Worm (Caenorhabditis elegans) whole organism, midembryonic: Measurements from ENCODE around the gene srx-121.
"Not testable (repeated sequence)": the region's sequence is repeated elsewhere in the genome, so short reads cannot be mapped to it uniquely, and the experiment has no call there.

Experiments used
- T22C8.4 ChIP-seq: fragments of 200-800 bp; sonication (Bioruptor generic); IDR thresholded peaks from 2 replicates; pipeline ENCODE4 v1.3.6; 2022; ENCODE audit warnings: missing genetic modification characterization, missing compliant biosample characterization
- cog-1 ChIP-seq: sonication (generic microtip); optimal IDR thresholded peaks from 2 replicates; lab custom pipeline; 2016; ENCODE audit warnings: missing genetic modification characterization, missing compliant biosample characterization
- flt-1 ChIP-seq: fragments of 200-800 bp; sonication (Bioruptor generic); IDR thresholded peaks from 2 replicates; pipeline ENCODE4 v1.3.6; 2022; ENCODE audit warnings: missing genetic modification characterization, missing compliant biosample characterization
- klf-2 ChIP-seq: fragments of 200-800 bp; sonication (Bioruptor generic); conservative IDR thresholded peaks from 2 replicates; pipeline ENCODE4 v1.3.6; 2022; ENCODE audit warnings: missing genetic modification reagents, missing genetic modification characterization, missing compliant biosample characterization
- med-1 ChIP-seq: sonication (generic microtip); optimal IDR thresholded peaks from 2 replicates; lab custom pipeline; 2017; ENCODE audit warnings: missing genetic modification characterization, mild to moderate bottlenecking, missing compliant biosample characterization, antibody characterized with exemption, missing genetic modification reagents; ENCODE audit not compliant: insufficient read depth
- ref-1 ChIP-seq: fragments of 200-800 bp; sonication (Bioruptor generic); conservative IDR thresholded peaks from 2 replicates; pipeline ENCODE4 v1.3.6; 2022; ENCODE audit warnings: missing genetic modification reagents, missing genetic modification characterization, missing compliant biosample characterization
- tab-1 ChIP-seq: fragments of 200-800 bp; sonication (Bioruptor generic); IDR thresholded peaks from 2 replicates; pipeline ENCODE4 v1.3.6; 2022; ENCODE audit warnings: missing genetic modification characterization, missing compliant biosample characterization
- ztf-23 ChIP-seq: fragments of 200-800 bp; sonication (Bioruptor generic); IDR thresholded peaks from 2 replicates; pipeline ENCODE4 v1.3.6; 2022; ENCODE audit warnings: missing genetic modification reagents, missing genetic modification characterization, missing compliant biosample characterization
- ztf-29 ChIP-seq: fragments of 200-800 bp; sonication (Bioruptor generic); IDR thresholded peaks from 2 replicates; pipeline ENCODE4 v1.3.6; 2022; ENCODE audit warnings: missing genetic modification reagents, missing genetic modification characterization, missing compliant biosample characterization

srx-121 gene

ce11 chrV:3391005-3391404, 18.4 kb upstream of the srx-121 start:
- no peak for TF ChIP-seq ztf-29 (GFP tag; lab: Robert Waterston, UW)

ce11 chrV:3388299-3388698, 15.7 kb upstream of the srx-121 start:
- TF ChIP-seq tab-1 (GFP tag; lab: Robert Waterston, UW) (no peak), klf-2 (GFP tag; lab: Robert Waterston, UW) (no peak), ztf-23 (GFP tag; lab: Robert Waterston, UW) (no peak), med-1 (GFP tag; lab: Kevin White, UChicago) (no peak), ztf-29 (GFP tag; lab: Robert Waterston, UW) (no peak), T22C8.4 (no peak), cog-1 (tag; lab: Kevin White, UChicago) (no peak), flt-1 (no peak), ref-1 (GFP tag; lab: Robert Waterston, UW) (no peak)

- no peak for TF ChIP-seq ztf-29 (GFP tag; lab: Robert Waterston, UW)
- TF ChIP-seq tab-1 (GFP tag; lab: Robert Waterston, UW), result no peak
- no peak for TF ChIP-seq med-1 (GFP tag; lab: Kevin White, UChicago)
- TF ChIP-seq ztf-23 (GFP tag; lab: Robert Waterston, UW), result no peak
- no peak for TF ChIP-seq klf-2 (GFP tag; lab: Robert Waterston, UW)
- no peak for TF ChIP-seq cog-1 (tag; lab: Kevin White, UChicago)
- TF ChIP-seq ref-1 (GFP tag; lab: Robert Waterston, UW), result no peak
- no peak for TF ChIP-seq flt-1
- TF ChIP-seq T22C8.4, result no peak
These were observed 4.4 kb upstream of the srx-121 start, which contains the start of gene srbc-2 for ce11 chrV:3376973-3377372. srbc-2 (minus strand) TSS chrV:3377073.

ce11 chrV:3367773-3368172, 4.8 kb downstream of the srx-121 start, which contains the start of gene C04E12.2:
C04E12.2 (plus strand) TSS chrV:3368073.
- not testable (repeated sequence) for TF ChIP-seq ztf-29 (GFP tag; lab: Robert Waterston, UW); flt-1; tab-1 (GFP tag; lab: Robert Waterston, UW)

ce11 chrV:3362475-3362874, 10.1 kb downstream of the srx-121 start, which contains the start of gene C04E12.4:
C04E12.4 (plus strand) TSS chrV:3362775.
- TF ChIP-seq ref-1 (GFP tag; lab: Robert Waterston, UW) (no peak), tab-1 (GFP tag; lab: Robert Waterston, UW) (no peak), med-1 (GFP tag; lab: Kevin White, UChicago) (no peak), T22C8.4 (no peak), ztf-29 (GFP tag; lab: Robert Waterston, UW) (no peak), ztf-23 (GFP tag; lab: Robert Waterston, UW) (no peak), flt-1 (no peak), klf-2 (GFP tag; lab: Robert Waterston, UW) (no peak), cog-1 (tag; lab: Kevin White, UChicago) (no peak)

- no peak for TF ChIP-seq ztf-29 (GFP tag; lab: Robert Waterston, UW)
- TF ChIP-seq T22C8.4, result no peak
- TF ChIP-seq tab-1 (GFP tag; lab: Robert Waterston, UW), result no peak
- no peak for TF ChIP-seq flt-1
- no peak for TF ChIP-seq ref-1 (GFP tag; lab: Robert Waterston, UW)
- no peak for TF ChIP-seq cog-1 (tag; lab: Kevin White, UChicago)
- TF ChIP-seq ztf-23 (GFP tag; lab: Robert Waterston, UW), result no peak
- no peak for TF ChIP-seq klf-2 (GFP tag; lab: Robert Waterston, UW)
- TF ChIP-seq med-1 (GFP tag; lab: Kevin White, UChicago), result no peak
These were observed 10.9 kb downstream of the srx-121 start for ce11 chrV:3361633-3362032.

- TF ChIP-seq cog-1 (tag; lab: Kevin White, UChicago) (no peak), flt-1 (no peak), T22C8.4 (no peak), ztf-23 (GFP tag; lab: Robert Waterston, UW) (no peak), ztf-29 (GFP tag; lab: Robert Waterston, UW) (no peak), med-1 (GFP tag; lab: Kevin White, UChicago) (no peak), tab-1 (GFP tag; lab: Robert Waterston, UW) (no peak), klf-2 (GFP tag; lab: Robert Waterston, UW) (no peak)
These were observed 14.3 kb downstream of the srx-121 start, which contains the start of gene C04E12.5 for ce11 chrV:3358267-3358666. C04E12.5 (plus strand) TSS chrV:3358567.

ce11 chrV:3357106-3357505, 15.5 kb downstream of the srx-121 start, which contains the start of gene scrm-3:
scrm-3 (minus strand) TSS chrV:3357206.
- TF ChIP-seq tab-1 (GFP tag; lab: Robert Waterston, UW) (no peak), cog-1 (tag; lab: Kevin White, UChicago) (no peak), ref-1 (GFP tag; lab: Robert Waterston, UW) (no peak), med-1 (GFP tag; lab: Kevin White, UChicago) (no peak), T22C8.4 (no peak), ztf-23 (GFP tag; lab: Robert Waterston, UW) (no peak), ztf-29 (GFP tag; lab: Robert Waterston, UW) (no peak), flt-1 (no peak), klf-2 (GFP tag; lab: Robert Waterston, UW) (no peak)

ce11 chrV:3355544-3355943, 17.0 kb downstream of the srx-121 start:
- TF ChIP-seq klf-2 (GFP tag; lab: Robert Waterston, UW) (no peak), med-1 (GFP tag; lab: Kevin White, UChicago) (no peak), T22C8.4 (no peak), cog-1 (tag; lab: Kevin White, UChicago) (no peak), flt-1 (no peak), tab-1 (GFP tag; lab: Robert Waterston, UW) (no peak), ztf-29 (GFP tag; lab: Robert Waterston, UW) (no peak), ztf-23 (GFP tag; lab: Robert Waterston, UW) (no peak)

ce11 chrV:3352925-3353324, 19.6 kb downstream of the srx-121 start, which contains the start of gene C17B7.12:
C17B7.12 (plus strand) TSS chrV:3353225.
- TF ChIP-seq ztf-23 (GFP tag; lab: Robert Waterston, UW) (no peak), cog-1 (tag; lab: Kevin White, UChicago) (no peak), T22C8.4 (no peak), tab-1 (GFP tag; lab: Robert Waterston, UW) (no peak), ref-1 (GFP tag; lab: Robert Waterston, UW) (no peak), ztf-29 (GFP tag; lab: Robert Waterston, UW) (no peak), flt-1 (no peak), med-1 (GFP tag; lab: Kevin White, UChicago) (no peak), klf-2 (GFP tag; lab: Robert Waterston, UW) (no peak)
